Fruit fly (Drosophila melanogaster) whole organism, pupa: ENCODE results near the gene CG32181.

Source experiments
- CG10348 ChIP-seq: fragments of 200-800 bp; sonication (Bioruptor generic); IDR thresholded peaks from 2 replicates; pipeline ENCODE4 v1.3.6; 2022; ENCODE audit warnings: missing biosample characterization, missing genetic modification characterization
- CG12605 ChIP-seq: fragments of 200-800 bp; sonication (Bioruptor generic); IDR thresholded peaks from 2 replicates; pipeline ENCODE4 v1.3.6; 2022; ENCODE audit warnings: missing biosample characterization, missing genetic modification characterization
- CG13204 ChIP-seq: fragments of 200-800 bp; sonication (Bioruptor generic); optimal IDR thresholded peaks from 2 replicates; lab custom pipeline; 2018; ENCODE audit warnings: missing biosample characterization, mild to moderate bottlenecking, missing genetic modification characterization, moderate library complexity
- CG14655 ChIP-seq: fragments of 200-800 bp; sonication (Bioruptor generic); optimal IDR thresholded peaks from 3 replicates; lab custom pipeline; 2017; ENCODE audit warnings: mild to moderate bottlenecking, missing biosample characterization, missing genetic modification reagents, missing genetic modification characterization
- CG15710 ChIP-seq: fragments of 200-800 bp; sonication (Bioruptor generic); optimal IDR thresholded peaks from 2 replicates; lab custom pipeline; 2018; ENCODE audit warnings: missing biosample characterization, mild to moderate bottlenecking, missing genetic modification characterization, moderate library complexity
- CG17806 ChIP-seq: fragments of 200-800 bp; sonication (Bioruptor generic); optimal IDR thresholded peaks from 2 replicates; lab custom pipeline; 2018; ENCODE audit warnings: missing biosample characterization, mild to moderate bottlenecking, missing genetic modification characterization, moderate library complexity
- CG32121 ChIP-seq: fragments of 200-800 bp; sonication (Bioruptor generic); IDR thresholded peaks from 2 replicates; pipeline ENCODE4 v1.3.6; 2022; ENCODE audit warnings: missing biosample characterization, missing genetic modification characterization
- CG34367 ChIP-seq: fragments of 200-800 bp; sonication (Bioruptor generic); optimal IDR thresholded peaks from 2 replicates; lab custom pipeline; 2018; ENCODE audit warnings: missing biosample characterization, mild to moderate bottlenecking, missing genetic modification characterization
- CG4496 ChIP-seq: fragments of 200-800 bp; sonication (Bioruptor generic); IDR thresholded peaks from 3 replicates; pipeline ENCODE4 v1.3.6; 2022; ENCODE audit warnings: missing biosample characterization, missing genetic modification characterization
- CG8159 ChIP-seq: fragments of 200-800 bp; sonication (Bioruptor generic); optimal IDR thresholded peaks from 3 replicates; lab custom pipeline; 2018; ENCODE audit warnings: missing biosample characterization, mild to moderate bottlenecking, missing genetic modification characterization, moderate library complexity
- CG8301 ChIP-seq: fragments of 200-800 bp; sonication (Bioruptor generic); optimal IDR thresholded peaks from 2 replicates; lab custom pipeline; 2018; ENCODE audit warnings: missing biosample characterization, mild to moderate bottlenecking, missing genetic modification characterization
- CG9948 ChIP-seq: fragments of 200-800 bp; sonication (Bioruptor generic); optimal IDR thresholded peaks from 2 replicates; lab custom pipeline; 2018; ENCODE audit warnings: missing biosample characterization, mild to moderate bottlenecking, missing genetic modification characterization, moderate library complexity
- D1 ChIP-seq: fragments of 200-800 bp; sonication (Bioruptor generic); optimal IDR thresholded peaks from 2 replicates; lab custom pipeline; 2018; ENCODE audit warnings: missing biosample characterization, mild to moderate bottlenecking, missing genetic modification characterization, moderate library complexity
- EcR ChIP-seq: fragments of 200-800 bp; sonication (Bioruptor generic); optimal IDR thresholded peaks from 3 replicates; lab custom pipeline; 2019; ENCODE audit warnings: missing biosample characterization, missing genetic modification characterization, mild to moderate bottlenecking, moderate library complexity, missing genetic modification reagents
- Ets98B ChIP-seq: fragments of 200-800 bp; sonication (Bioruptor generic); IDR thresholded peaks from 2 replicates; pipeline ENCODE4 v1.3.6; 2022; ENCODE audit warnings: missing biosample characterization, missing genetic modification characterization
- Pif1A ChIP-seq: fragments of 200-800 bp; sonication (Bioruptor generic); optimal IDR thresholded peaks from 3 replicates; lab custom pipeline; 2016; ENCODE audit warnings: missing biosample characterization, missing genetic modification characterization
- Pif1B ChIP-seq: fragments of 200-800 bp; sonication (Bioruptor generic); optimal IDR thresholded peaks from 3 replicates; lab custom pipeline; 2016; ENCODE audit warnings: missing biosample characterization, missing genetic modification characterization
- Snoo ChIP-seq: fragments of 200-800 bp; sonication (Bioruptor generic); optimal IDR thresholded peaks from 3 replicates; lab custom pipeline; 2017; ENCODE audit warnings: missing biosample characterization, mild to moderate bottlenecking, missing genetic modification characterization, inconsistent platforms
- fd96Ca ChIP-seq: fragments of 200-800 bp; sonication (Bioruptor generic); IDR thresholded peaks from 3 replicates; pipeline ENCODE4 v1.3.6; 2022; ENCODE audit warnings: missing biosample characterization, missing genetic modification characterization
- gl ChIP-seq: fragments of 200-800 bp; sonication (Bioruptor generic); optimal IDR thresholded peaks from 2 replicates; lab custom pipeline; 2018; ENCODE audit warnings: missing biosample characterization, mild to moderate bottlenecking, missing genetic modification characterization
- rn ChIP-seq: fragments of 200-800 bp; sonication (Bioruptor generic); IDR thresholded peaks from 2 replicates; pipeline ENCODE4 v1.3.6; 2022; ENCODE audit warnings: missing biosample characterization, missing genetic modification characterization

CG32181 gene

DNA sequence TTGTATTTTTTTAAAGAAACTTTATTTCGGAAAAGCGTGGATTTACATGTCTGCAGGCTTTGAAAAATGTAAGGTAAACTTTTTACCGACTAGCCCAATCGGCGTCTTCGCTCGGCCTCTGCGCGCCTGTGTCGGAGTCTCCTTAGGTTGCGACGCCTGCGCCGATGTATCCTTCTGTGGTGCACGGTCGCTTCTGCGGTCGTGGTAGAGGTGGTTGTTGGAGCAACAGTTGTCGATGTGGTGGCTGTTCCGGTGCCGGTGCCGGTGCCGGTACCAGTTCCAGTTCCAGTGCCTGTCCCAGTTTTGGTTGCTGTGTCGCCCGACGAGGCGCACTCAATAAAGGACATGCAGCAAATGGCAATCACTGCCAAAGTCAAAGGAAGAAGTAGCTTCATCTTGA is 31.6 kb downstream of the CG32181 start:
- TF ChIP-seq CG8159 (tag; lab: Kevin White, UChicago) (no peak), CG15710 (no peak), Ets98B (no peak), EcR (GFP tag; lab: Kevin White, UChicago) (no peak), D1 (tag; lab: Kevin White, UChicago) (no peak), CG32121 (no peak), CG4496 (GFP tag; lab: Robert Waterston, UW) (no peak), Pif1A (GFP tag; lab: Kevin White, UChicago) (no peak), CG12605 (GFP tag; lab: Robert Waterston, UW) (no peak), Pif1B (GFP tag; lab: Kevin White, UChicago) (no peak), CG14655 (GFP tag; lab: Kevin White, UChicago) (no peak), CG34367 (tag; lab: Kevin White, UChicago) (no peak), CG13204 (GFP tag; lab: Kevin White, UChicago) (no peak), CG8301 (tag; lab: Kevin White, UChicago) (no peak), Snoo (tag; lab: Kevin White, UChicago) (no peak), CG9948 (tag; lab: Kevin White, UChicago) (no peak), CG10348 (GFP tag; lab: Robert Waterston, UW) (no peak), rn (GFP tag; lab: Robert Waterston, UW) (no peak)

DNA sequence AAGACGTTTGTCGTGTGGAACGTTAAGA is 31.8 kb downstream of the CG32181 start, which contains the start of gene CG42815:
Gene CG42815, minus strand, starts transcription at position 20 of the 28 bp plus-strand sequence.
- no peak for TF ChIP-seq CG34367 (tag; lab: Kevin White, UChicago)
- no peak for TF ChIP-seq Ets98B
- TF ChIP-seq gl (tag; lab: Kevin White, UChicago) = no peak
- no peak for TF ChIP-seq CG32121
- no peak for TF ChIP-seq CG8159 (tag; lab: Kevin White, UChicago)
- no peak for TF ChIP-seq fd96Ca (GFP tag; lab: Robert Waterston, UW)
- no peak for TF ChIP-seq CG15710
- no peak for TF ChIP-seq D1 (tag; lab: Kevin White, UChicago)
- TF ChIP-seq CG14655 (GFP tag; lab: Kevin White, UChicago) = no peak

DNA sequence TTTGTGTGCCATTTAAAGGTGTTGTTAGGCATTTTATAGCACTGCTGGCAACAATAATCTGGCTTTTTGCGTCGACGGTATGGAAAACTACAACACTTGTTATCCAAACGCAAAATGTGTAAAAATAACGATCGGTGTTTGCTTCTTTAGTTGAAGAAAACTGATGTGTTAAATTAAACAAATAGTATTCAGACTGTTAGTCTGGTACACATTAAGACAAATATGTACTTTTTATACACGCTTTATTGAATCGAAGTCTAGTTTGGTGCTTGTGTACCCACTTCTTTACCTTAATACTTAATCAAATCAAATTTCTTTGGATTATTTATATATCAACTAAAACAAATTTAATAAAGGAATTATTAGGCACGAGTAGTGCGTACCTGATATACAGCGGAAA is 32.0 kb downstream of the CG32181 start:
- TF ChIP-seq CG13204 (GFP tag; lab: Kevin White, UChicago) (no peak), fd96Ca (GFP tag; lab: Robert Waterston, UW) (no peak), CG15710 (no peak), EcR (GFP tag; lab: Kevin White, UChicago) (no peak), Ets98B (no peak)
- TF ChIP-seq, all 21 proteins: peak for 0

DNA sequence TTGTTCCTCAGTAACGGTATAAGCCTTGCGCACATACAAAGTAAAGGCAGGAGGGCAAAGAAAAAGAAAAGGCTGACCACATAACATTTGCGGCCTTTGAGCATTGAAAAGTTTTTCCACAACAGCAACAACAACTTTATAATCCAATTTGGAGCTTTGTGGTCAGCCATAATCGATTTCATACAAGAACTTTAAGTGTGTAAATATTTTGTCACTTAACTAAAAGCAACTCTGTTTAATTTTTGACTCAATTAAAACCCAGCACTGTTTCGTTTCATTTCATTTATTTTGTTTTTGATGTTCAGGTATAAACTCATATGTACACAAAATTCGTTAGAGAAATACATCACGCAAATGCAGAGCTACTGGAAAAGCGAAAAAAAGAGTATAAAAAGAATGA is 38.0 kb downstream of the CG32181 start, which contains the start of gene CG42816:
Gene CG42816, minus strand, starts transcription at position 101 of the 400 bp plus-strand sequence.
- no peak for TF ChIP-seq CG15710
- TF ChIP-seq CG14655 (GFP tag; lab: Kevin White, UChicago) = no peak
- TF ChIP-seq gl (tag; lab: Kevin White, UChicago) = no peak
- TF ChIP-seq EcR (GFP tag; lab: Kevin White, UChicago) = no peak
- TF ChIP-seq CG13204 (GFP tag; lab: Kevin White, UChicago) = no peak
- no peak for TF ChIP-seq Snoo (tag; lab: Kevin White, UChicago)
- TF ChIP-seq CG9948 (tag; lab: Kevin White, UChicago) = no peak
- no peak for TF ChIP-seq D1 (tag; lab: Kevin White, UChicago)
- no peak for TF ChIP-seq Pif1A (GFP tag; lab: Kevin White, UChicago)
- TF ChIP-seq fd96Ca (GFP tag; lab: Robert Waterston, UW) = no peak
- no peak for TF ChIP-seq Ets98B
- no peak for TF ChIP-seq CG4496 (GFP tag; lab: Robert Waterston, UW)

DNA sequence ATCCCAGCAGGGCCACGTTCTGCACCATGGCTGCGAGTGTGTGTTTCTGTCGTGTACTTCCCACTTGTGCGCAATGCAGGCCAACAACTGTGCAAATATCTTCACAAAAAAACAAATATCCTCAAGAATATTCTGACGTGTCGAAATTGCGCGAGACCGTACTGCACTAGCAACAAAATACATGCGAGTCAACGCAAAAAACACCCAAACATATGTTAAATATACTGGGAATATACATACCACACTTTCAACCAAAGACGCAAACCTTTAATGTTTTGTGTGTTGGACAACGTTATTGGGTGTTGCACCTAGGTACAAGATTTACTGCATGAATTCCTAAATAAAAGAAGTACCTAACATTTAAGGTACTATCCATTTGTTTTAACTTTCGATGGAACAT is 42.6 kb downstream of the CG32181 start, which contains the start of gene NUCB1:
Gene NUCB1, minus strand, starts transcription at position 173 of the 400 bp plus-strand sequence.
- no peak for TF ChIP-seq rn (GFP tag; lab: Robert Waterston, UW)
- TF ChIP-seq CG14655 (GFP tag; lab: Kevin White, UChicago) = no peak
- no peak for TF ChIP-seq fd96Ca (GFP tag; lab: Robert Waterston, UW)
- no peak for TF ChIP-seq CG32121
- no peak for TF ChIP-seq gl (tag; lab: Kevin White, UChicago)
- TF ChIP-seq, all 21 proteins: peak for 0

DNA sequence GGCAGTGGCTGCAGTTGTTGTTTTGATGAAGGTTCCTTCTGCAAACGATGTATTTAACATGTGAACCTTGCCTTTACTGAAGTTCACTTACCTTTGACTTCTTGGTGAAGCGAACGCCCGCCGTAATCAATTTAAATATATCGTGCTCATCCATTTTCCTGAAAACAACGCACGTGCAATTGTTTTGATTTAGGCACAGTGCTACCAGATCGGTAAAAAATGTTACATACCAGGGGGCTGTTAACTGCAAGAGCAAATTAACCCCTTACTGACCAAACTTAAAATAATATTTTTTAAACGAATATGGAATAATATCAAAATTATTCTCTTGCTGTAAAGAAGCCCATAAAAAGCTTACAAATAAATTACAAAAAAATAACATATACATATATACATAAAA is 45.0 kb downstream of the CG32181 start, which contains the start of gene ais:
Gene ais, minus strand, starts transcription at position 205 of the 400 bp plus-strand sequence.
- TF ChIP-seq CG17806 (tag; lab: Kevin White, UChicago) = no peak
- TF ChIP-seq CG8301 (tag; lab: Kevin White, UChicago) = no peak
- no peak for TF ChIP-seq Snoo (tag; lab: Kevin White, UChicago)
- TF ChIP-seq CG4496 (GFP tag; lab: Robert Waterston, UW) = no peak

DNA sequence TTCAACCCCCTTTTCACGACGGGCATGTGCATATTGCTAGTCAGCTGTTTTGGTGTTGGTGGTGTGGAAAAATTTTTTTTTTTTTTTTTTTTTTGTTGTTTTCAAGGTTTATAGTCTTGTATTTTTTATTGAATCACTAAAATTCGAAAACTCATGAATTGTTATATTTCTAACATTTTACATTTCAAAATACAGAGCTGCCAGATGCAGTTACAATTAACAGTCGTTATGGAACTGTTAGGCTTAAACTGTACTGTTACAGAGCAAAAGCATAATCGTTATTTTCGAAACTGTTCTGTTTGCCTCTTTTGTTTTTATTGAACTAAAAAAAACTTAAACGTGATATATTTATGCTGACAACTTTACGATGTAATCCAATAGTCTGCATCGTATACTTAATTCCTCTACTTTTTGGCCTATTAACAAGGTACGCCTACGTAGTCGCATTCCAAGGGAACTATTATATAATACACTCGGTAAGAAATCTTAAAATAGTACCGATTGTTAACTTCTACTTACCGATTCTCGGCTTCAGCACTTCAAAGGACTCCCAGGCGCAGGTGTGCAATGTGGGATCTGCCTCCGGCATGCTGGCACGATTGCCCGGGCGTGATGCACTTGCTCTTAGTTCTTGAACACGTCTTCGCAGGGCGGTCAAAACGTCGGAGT is 47.0 kb downstream of the CG32181 start, which contains the start of gene CG32187:
Gene CG32187, minus strand, starts transcription at position 9 of the 669 bp plus-strand sequence.
- TF ChIP-seq CG32121 = no peak
- TF ChIP-seq rn (GFP tag; lab: Robert Waterston, UW) = no peak
- TF ChIP-seq Pif1B (GFP tag; lab: Kevin White, UChicago) = no peak
- TF ChIP-seq CG4496 (GFP tag; lab: Robert Waterston, UW) = no peak
- TF ChIP-seq CG8159 (tag; lab: Kevin White, UChicago) = no peak
- no peak for TF ChIP-seq gl (tag; lab: Kevin White, UChicago)
- no peak for TF ChIP-seq Snoo (tag; lab: Kevin White, UChicago)
- no peak for TF ChIP-seq EcR (GFP tag; lab: Kevin White, UChicago)
- TF ChIP-seq CG8301 (tag; lab: Kevin White, UChicago) = no peak
- TF ChIP-seq CG17806 (tag; lab: Kevin White, UChicago) = no peak
- no peak for TF ChIP-seq CG34367 (tag; lab: Kevin White, UChicago)
- TF ChIP-seq fd96Ca (GFP tag; lab: Robert Waterston, UW) = no peak
- TF ChIP-seq CG10348 (GFP tag; lab: Robert Waterston, UW) = no peak
- no peak for TF ChIP-seq D1 (tag; lab: Kevin White, UChicago)
- TF ChIP-seq CG9948 (tag; lab: Kevin White, UChicago) = no peak
